Worm (Caenorhabditis elegans): Measurements from ENCODE around the gene K02C4.2.

Gene K02C4.2

DNA sequence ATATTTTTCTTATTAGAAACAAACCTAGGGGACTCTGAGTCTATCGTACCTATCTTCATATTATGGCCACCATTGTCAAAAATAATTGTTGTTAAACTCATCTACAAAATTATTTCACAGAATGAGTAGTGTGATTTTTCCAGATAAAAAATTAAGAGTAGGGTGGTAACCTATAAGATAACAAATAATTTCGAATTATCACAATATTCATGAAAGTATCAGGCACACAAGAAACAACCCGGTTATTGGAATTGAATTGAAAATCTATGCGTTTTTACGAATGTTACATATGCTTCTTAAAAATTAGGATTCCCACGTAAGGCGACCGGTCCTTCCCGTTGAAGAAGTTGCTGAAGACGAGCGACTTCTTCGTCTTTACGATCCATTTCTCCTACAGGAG lies 38.3 kb upstream of the K02C4.2 start, which contains the start of gene arp-6:
arp-6 (minus strand) TSS at position 101 of the 400 bp plus-strand sequence.
- TF ChIP-seq scrt-1 (GFP tag; IDR thresholded peaks at IDR 0.05) (no peak), tbx-11 (GFP tag; IDR thresholded peaks at IDR 0.05) (no peak), hmg-4 (GFP tag; optimal IDR thresholded peaks at IDR 0.05) (no peak), B0310.2 (tag; optimal IDR thresholded peaks at IDR 0.05) (no peak), aly-1 (tag; optimal IDR thresholded peaks at IDR 0.05) (no peak), ets-7 (tag; optimal IDR thresholded peaks at IDR 0.05) (no peak), ama-1 (optimal IDR thresholded peaks at IDR 0.05) (no peak), tra-4 (tag; optimal IDR thresholded peaks at IDR 0.05) (no peak), sea-1 (GFP tag; conservative IDR thresholded peaks at IDR 0.05) (no peak), hnd-1 (tag; optimal IDR thresholded peaks at IDR 0.05) (no peak), ceh-13 (GFP tag; optimal IDR thresholded peaks at IDR 0.05) (no peak), ceh-36 (tag; optimal IDR thresholded peaks at IDR 0.05) (no peak), hmbx-1 (tag; optimal IDR thresholded peaks at IDR 0.05) (no peak), F13C5.2 (tag; optimal IDR thresholded peaks at IDR 0.05) (no peak), pes-1 (GFP tag; IDR thresholded peaks at IDR 0.05) (no peak), flt-1 (GFP tag; IDR thresholded peaks at IDR 0.05) (no peak), tbx-37 (GFP tag; conservative IDR thresholded peaks at IDR 0.05) (no peak)

DNA sequence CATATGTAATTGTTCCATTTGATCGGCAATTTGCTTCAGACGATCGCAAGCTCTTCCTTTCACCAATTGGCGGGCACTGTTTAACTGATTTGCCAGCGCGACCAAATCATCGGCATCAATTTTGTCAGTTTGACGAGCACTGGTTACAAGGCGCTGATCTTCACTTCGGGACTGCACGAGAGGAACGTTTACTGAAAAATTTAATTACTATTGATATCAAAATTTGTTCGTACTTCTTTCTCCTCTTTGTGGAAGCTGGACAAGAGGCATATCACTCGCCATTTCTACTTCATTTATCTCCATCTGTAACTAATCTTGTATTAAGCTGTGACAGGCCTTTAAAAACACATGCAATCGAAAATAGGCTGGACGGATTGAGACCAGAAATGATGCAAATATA lies 37.7 kb upstream of the K02C4.2 start, which contains the start of gene C08B11.9:
C08B11.9 (minus strand) TSS at position 307 of the 400 bp plus-strand sequence.
- no peak for TF ChIP-seq ceh-13 (GFP tag; optimal IDR thresholded peaks at IDR 0.05)
- no peak for TF ChIP-seq scrt-1 (GFP tag; IDR thresholded peaks at IDR 0.05)
- no peak for TF ChIP-seq aly-1 (tag; optimal IDR thresholded peaks at IDR 0.05)
- TF ChIP-seq tbx-11 (GFP tag; IDR thresholded peaks at IDR 0.05): no peak
- no peak for TF ChIP-seq sea-1 (GFP tag; conservative IDR thresholded peaks at IDR 0.05)
- no peak for TF ChIP-seq ceh-36 (tag; optimal IDR thresholded peaks at IDR 0.05)
- TF ChIP-seq tra-4 (tag; optimal IDR thresholded peaks at IDR 0.05): no peak
- TF ChIP-seq hnd-1 (tag; optimal IDR thresholded peaks at IDR 0.05): no peak
- TF ChIP-seq B0310.2 (tag; optimal IDR thresholded peaks at IDR 0.05): no peak
- no peak for TF ChIP-seq F13C5.2 (tag; optimal IDR thresholded peaks at IDR 0.05)
- TF ChIP-seq pes-1 (GFP tag; IDR thresholded peaks at IDR 0.05): no peak
- TF ChIP-seq hmbx-1 (tag; optimal IDR thresholded peaks at IDR 0.05): no peak
- no peak for TF ChIP-seq flt-1 (GFP tag; IDR thresholded peaks at IDR 0.05)
- TF ChIP-seq hmg-4 (GFP tag; optimal IDR thresholded peaks at IDR 0.05): no peak
- no peak for TF ChIP-seq ets-7 (tag; optimal IDR thresholded peaks at IDR 0.05)
- TF ChIP-seq ama-1 (optimal IDR thresholded peaks at IDR 0.05): no peak
- no peak for TF ChIP-seq tbx-37 (GFP tag; conservative IDR thresholded peaks at IDR 0.05)

DNA sequence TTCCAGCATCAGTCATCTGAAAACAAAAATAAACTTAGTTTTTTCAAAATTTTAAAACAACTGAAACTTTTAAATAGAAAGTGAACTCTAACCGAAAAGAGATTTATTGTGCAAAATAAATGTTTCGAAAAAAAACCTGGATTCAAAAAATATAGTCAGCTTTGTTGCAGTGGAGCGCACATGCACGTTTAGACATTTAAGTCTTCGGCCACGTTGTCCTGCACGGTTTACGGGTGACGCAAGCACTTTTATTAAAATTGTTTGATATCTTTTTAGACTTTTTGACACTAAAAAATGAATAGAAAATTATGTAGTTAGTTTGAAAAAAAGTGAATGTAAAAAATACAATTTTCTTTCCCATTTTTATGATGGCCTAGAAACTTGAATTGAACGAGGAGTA lies 36.1 kb upstream of the K02C4.2 start, which contains the start of the genes ubh-4 and algn-6:
ubh-4 (minus strand) TSS at position 182 of the 400 bp plus-strand sequence.
algn-6 (plus strand) TSS at position 387 of the 400 bp plus-strand sequence.
- TF ChIP-seq flt-1 (GFP tag; IDR thresholded peaks at IDR 0.05): no peak
- TF ChIP-seq tbx-37 (GFP tag; conservative IDR thresholded peaks at IDR 0.05): 0 out of 2 replicates have a peak, but pooled peaks have one; percentile 7

DNA sequence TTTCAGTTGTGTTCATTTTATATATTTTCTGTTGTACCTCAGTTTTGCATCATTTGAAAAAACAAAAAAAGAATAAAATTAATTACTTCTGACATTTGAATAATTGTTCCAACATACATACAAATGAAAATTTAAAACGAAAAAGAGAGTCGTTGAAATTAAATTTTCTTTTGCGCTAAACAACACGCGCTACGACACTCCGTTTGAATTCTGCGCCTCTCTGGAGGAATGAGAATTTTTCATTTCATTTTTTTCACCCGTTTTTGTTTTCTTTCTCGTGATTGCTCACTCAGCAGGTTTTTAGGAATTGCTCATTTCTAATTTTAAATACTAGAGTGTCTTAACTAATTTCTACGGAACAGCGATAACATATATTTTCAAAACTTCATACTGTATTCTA lies 33.9 kb upstream of the K02C4.2 start:
- no peak for TF ChIP-seq ceh-36 (tag; optimal IDR thresholded peaks at IDR 0.05)
- TF ChIP-seq ets-7 (tag; optimal IDR thresholded peaks at IDR 0.05): no peak

DNA sequence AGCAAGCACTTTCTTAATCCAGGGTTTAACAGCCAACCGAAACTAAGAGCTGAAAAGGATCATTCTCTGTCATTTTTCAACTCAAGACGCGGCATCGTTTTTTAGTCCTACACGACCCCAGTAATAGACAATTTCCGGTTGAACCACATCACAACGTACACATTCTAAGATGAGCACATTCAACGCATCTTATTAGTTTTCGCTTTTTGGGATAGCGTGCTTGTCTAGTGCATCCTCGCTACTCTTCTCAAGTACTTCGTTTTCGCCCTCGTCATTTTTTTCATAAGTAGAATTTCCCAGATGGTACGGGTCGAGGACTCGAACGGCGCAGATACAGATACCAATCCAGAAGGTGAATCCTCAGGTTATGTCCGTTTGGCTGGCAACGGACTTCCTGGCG lies 33.3 kb upstream of the K02C4.2 start, which contains the start of gene T05H10.1:
T05H10.1 (plus strand) TSS at position 301 of the 400 bp plus-strand sequence.
- TF ChIP-seq ama-1 (optimal IDR thresholded peaks at IDR 0.05) (no peak), ceh-13 (GFP tag; optimal IDR thresholded peaks at IDR 0.05) (no peak), scrt-1 (GFP tag; IDR thresholded peaks at IDR 0.05) (no peak), tra-4 (tag; optimal IDR thresholded peaks at IDR 0.05) (no peak), tbx-11 (GFP tag; IDR thresholded peaks at IDR 0.05) (no peak), aly-1 (tag; optimal IDR thresholded peaks at IDR 0.05) (no peak), hmg-4 (GFP tag; optimal IDR thresholded peaks at IDR 0.05) (no peak)

DNA sequence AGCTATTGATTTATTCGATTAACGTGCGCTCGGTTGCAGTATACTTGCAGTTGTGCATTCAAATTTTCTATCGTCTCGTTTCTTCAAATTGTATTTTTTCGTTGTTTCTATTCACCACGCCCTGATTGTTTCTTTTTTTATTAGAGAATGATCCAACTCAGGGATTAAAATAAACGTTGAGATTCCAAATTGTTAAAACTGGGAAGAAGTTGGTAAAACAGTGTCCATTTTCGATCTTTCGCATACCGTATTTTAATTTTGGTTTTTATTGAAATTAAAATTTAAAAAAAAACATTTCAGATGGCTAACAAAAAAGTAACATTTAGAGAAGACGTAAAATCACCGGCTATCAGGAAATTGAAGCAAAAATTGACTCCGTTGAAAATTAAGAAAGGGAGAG lies 28.3 kb upstream of the K02C4.2 start, which contains the start of gene apn-1:
apn-1 (plus strand) TSS at position 301 of the 400 bp plus-strand sequence.
- TF ChIP-seq tra-4 (tag; optimal IDR thresholded peaks at IDR 0.05) (no peak), ceh-13 (GFP tag; optimal IDR thresholded peaks at IDR 0.05) (no peak), aly-1 (tag; optimal IDR thresholded peaks at IDR 0.05) (no peak), F13C5.2 (tag; optimal IDR thresholded peaks at IDR 0.05) (no peak), B0310.2 (tag; optimal IDR thresholded peaks at IDR 0.05) (no peak), hmbx-1 (tag; optimal IDR thresholded peaks at IDR 0.05) (no peak), ets-7 (tag; optimal IDR thresholded peaks at IDR 0.05) (no peak), hnd-1 (tag; optimal IDR thresholded peaks at IDR 0.05) (no peak), ama-1 (optimal IDR thresholded peaks at IDR 0.05) (no peak), ceh-36 (tag; optimal IDR thresholded peaks at IDR 0.05) (no peak), tbx-11 (GFP tag; IDR thresholded peaks at IDR 0.05) (no peak), tbx-37 (GFP tag; conservative IDR thresholded peaks at IDR 0.05) (no peak), sea-1 (GFP tag; conservative IDR thresholded peaks at IDR 0.05) (no peak)

DNA sequence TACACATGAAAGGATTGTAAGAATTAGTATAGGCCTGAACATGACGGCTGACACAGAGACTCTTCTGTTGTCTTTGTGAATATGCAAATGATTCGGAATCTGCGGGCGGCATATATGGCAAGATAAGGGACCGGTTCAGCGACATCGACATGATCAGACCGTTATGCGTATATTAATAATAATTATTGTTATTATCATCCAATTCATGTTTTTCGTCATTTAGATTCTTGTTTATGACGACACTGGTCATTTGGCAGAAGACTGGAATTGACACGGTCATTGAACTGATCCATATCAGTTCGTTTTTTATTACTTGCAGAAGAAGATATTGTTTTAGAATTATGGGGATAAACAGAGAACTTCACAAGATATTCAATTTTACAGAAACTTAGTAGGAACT lies 25.1 kb upstream of the K02C4.2 start, which contains the start of gene mtre-1:
mtre-1 (minus strand) TSS at position 101 of the 400 bp plus-strand sequence.
- TF ChIP-seq ets-7 (tag; optimal IDR thresholded peaks at IDR 0.05): no peak
- TF ChIP-seq hmbx-1 (tag; optimal IDR thresholded peaks at IDR 0.05): no peak
- no peak for TF ChIP-seq ceh-13 (GFP tag; optimal IDR thresholded peaks at IDR 0.05)
- TF ChIP-seq ceh-36 (tag; optimal IDR thresholded peaks at IDR 0.05): no peak
- TF ChIP-seq hmg-4 (GFP tag; optimal IDR thresholded peaks at IDR 0.05): no peak
- no peak for TF ChIP-seq tbx-37 (GFP tag; conservative IDR thresholded peaks at IDR 0.05)
- no peak for TF ChIP-seq ama-1 (optimal IDR thresholded peaks at IDR 0.05)
- no peak for TF ChIP-seq tra-4 (tag; optimal IDR thresholded peaks at IDR 0.05)
- no peak for TF ChIP-seq tbx-11 (GFP tag; IDR thresholded peaks at IDR 0.05)
- TF ChIP-seq B0310.2 (tag; optimal IDR thresholded peaks at IDR 0.05): no peak
- TF ChIP-seq scrt-1 (GFP tag; IDR thresholded peaks at IDR 0.05): no peak

DNA sequence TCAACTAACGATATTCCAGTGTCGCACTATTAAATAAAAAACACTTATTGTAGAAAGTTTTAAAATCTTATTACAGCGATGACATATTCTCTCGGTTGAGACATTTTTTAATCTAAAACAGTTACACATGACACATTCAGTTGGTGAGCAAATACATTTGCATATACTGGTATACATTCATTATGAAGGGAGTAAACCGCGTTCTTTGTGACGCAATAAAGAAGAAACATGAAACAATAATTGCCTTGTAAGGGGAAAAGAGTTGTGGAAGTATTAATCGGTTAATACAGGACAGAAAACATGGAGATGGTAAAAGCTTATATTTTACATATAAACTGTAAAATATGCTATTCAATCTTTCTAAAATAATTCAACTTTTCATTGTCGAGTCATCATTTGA lies 24.2 kb upstream of the K02C4.2 start:
- TF ChIP-seq scrt-1 (GFP tag; IDR thresholded peaks at IDR 0.05): no peak
- no peak for TF ChIP-seq hmbx-1 (tag; optimal IDR thresholded peaks at IDR 0.05)
- TF ChIP-seq F13C5.2 (tag; optimal IDR thresholded peaks at IDR 0.05): no peak
- no peak for TF ChIP-seq tbx-37 (GFP tag; conservative IDR thresholded peaks at IDR 0.05)
- TF ChIP-seq aly-1 (tag; optimal IDR thresholded peaks at IDR 0.05): no peak
- TF ChIP-seq hmg-4 (GFP tag; optimal IDR thresholded peaks at IDR 0.05): no peak
- no peak for TF ChIP-seq tra-4 (tag; optimal IDR thresholded peaks at IDR 0.05)
- no peak for TF ChIP-seq tbx-11 (GFP tag; IDR thresholded peaks at IDR 0.05)
- TF ChIP-seq sea-1 (GFP tag; conservative IDR thresholded peaks at IDR 0.05): no peak
- TF ChIP-seq ceh-36 (tag; optimal IDR thresholded peaks at IDR 0.05): no peak
- TF ChIP-seq B0310.2 (tag; optimal IDR thresholded peaks at IDR 0.05): no peak
- TF ChIP-seq ets-7 (tag; optimal IDR thresholded peaks at IDR 0.05): no peak
- TF ChIP-seq pes-1 (GFP tag; IDR thresholded peaks at IDR 0.05): no peak
- TF ChIP-seq flt-1 (GFP tag; IDR thresholded peaks at IDR 0.05): no peak
- no peak for TF ChIP-seq ama-1 (optimal IDR thresholded peaks at IDR 0.05)
- no peak for TF ChIP-seq ceh-13 (GFP tag; optimal IDR thresholded peaks at IDR 0.05)
- no peak for TF ChIP-seq hnd-1 (tag; optimal IDR thresholded peaks at IDR 0.05)

All from whole organism, early embryonic.